Fruit fly (Drosophila melanogaster) whole organism: ENCODE measurements around the gene CG15412.

Source experiments
- CG8478 ChIP-seq: fragments of >200 bp; optimal IDR thresholded peaks from 2 replicates; lab custom pipeline; 2018; ENCODE audit warnings: inconsistent platforms
- psq ChIP-seq: fragments of >200 bp; optimal IDR thresholded peaks from 2 replicates; lab custom pipeline; 2017

DNA sequence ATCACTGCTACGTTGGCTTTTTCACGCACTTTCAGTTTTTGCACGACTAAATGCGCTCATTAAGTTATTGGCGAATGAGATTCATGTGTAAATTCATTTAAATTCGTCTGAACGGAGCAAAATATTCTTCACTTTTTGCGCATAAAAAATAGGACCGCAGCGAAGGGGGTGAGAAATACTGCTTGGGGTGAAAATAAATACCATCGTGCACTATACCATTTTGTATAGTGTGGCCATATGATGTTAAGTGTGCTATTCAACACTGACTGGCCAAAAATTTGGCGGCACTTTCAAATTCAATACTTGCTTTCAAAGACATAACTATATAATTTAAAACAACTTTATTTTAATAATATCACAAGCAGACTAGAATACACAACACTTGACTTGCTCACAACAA lies 2.3 kb downstream of the CG15412 start, which contains the start of gene GramD1B:
- TF ChIP-seq psq (lab: Kevin White, UChicago), result no peak
- TF ChIP-seq CG8478, result no peak
